Worm (Caenorhabditis elegans): ENCODE data around the gene arcp-1.

ce11 chrIII:3704967-3705366, 54.2 kb downstream of the arcp-1 start, which contains the start of gene wdr-5.1:
- TF ChIP-seq skn-1 (tag; optimal IDR thresholded peaks at IDR 0.05) (no peak), nhr-237 (tag; optimal IDR thresholded peaks at IDR 0.05) (no peak), ztf-4 (tag; optimal IDR thresholded peaks at IDR 0.05) (no peak), nhr-85 (tag) (peak; percentile 26), ceh-82 (tag; optimal IDR thresholded peaks at IDR 0.05) (peak in 1 of 3 experiments; percentile 22), ceh-90 (tag; optimal IDR thresholded peaks at IDR 0.05) (no peak), lin-13 (GFP tag; optimal IDR thresholded peaks at IDR 0.05) (no peak), aly-2 (tag; optimal IDR thresholded peaks at IDR 0.05) (no peak), pax-3 (tag; optimal IDR thresholded peaks at IDR 0.05) (no peak), tbx-2 (tag; optimal IDR thresholded peaks at IDR 0.05) (no peak), nhr-12 (tag; optimal IDR thresholded peaks at IDR 0.05) (no peak), ces-1 (GFP tag; optimal IDR thresholded peaks at IDR 0.05) (no peak)
